Fruit fly (Drosophila melanogaster) whole organism, embryonic: Measurements from ENCODE around the gene scrt.

ENCODE experiments used
- CrebB ChIP-seq: fragments of 200-800 bp; sonication (Bioruptor generic); optimal IDR thresholded peaks from 3 replicates; lab custom pipeline; 2018; ENCODE audit warnings: missing biosample characterization, mild to moderate bottlenecking, missing genetic modification characterization
- br ChIP-seq: fragments of >200 bp; optimal IDR thresholded peaks from 2 replicates; lab custom pipeline; 2017

- TF ChIP-seq CrebB (no peak), br (lab: Kevin White, UChicago) (no peak)
Measured at dm6 chr3L:4025738-4026505, 42.2 kb downstream of the scrt start, which contains the start of gene CG11594.
